Worm (Caenorhabditis elegans) whole organism, midembryonic: ENCODE measurements around the gene set-3.

Source experiments
- T22C8.4 ChIP-seq: fragments of 200-800 bp; sonication (Bioruptor generic); IDR thresholded peaks from 2 replicates; pipeline ENCODE4 v1.3.6; 2022; ENCODE audit warnings: missing genetic modification characterization, missing compliant biosample characterization
- cog-1 ChIP-seq: sonication (generic microtip); optimal IDR thresholded peaks from 2 replicates; lab custom pipeline; 2016; ENCODE audit warnings: missing genetic modification characterization, missing compliant biosample characterization
- flt-1 ChIP-seq: fragments of 200-800 bp; sonication (Bioruptor generic); IDR thresholded peaks from 2 replicates; pipeline ENCODE4 v1.3.6; 2022; ENCODE audit warnings: missing genetic modification characterization, missing compliant biosample characterization
- klf-2 ChIP-seq: fragments of 200-800 bp; sonication (Bioruptor generic); conservative IDR thresholded peaks from 2 replicates; pipeline ENCODE4 v1.3.6; 2022; ENCODE audit warnings: missing genetic modification reagents, missing genetic modification characterization, missing compliant biosample characterization
- med-1 ChIP-seq: sonication (generic microtip); optimal IDR thresholded peaks from 2 replicates; lab custom pipeline; 2017; ENCODE audit warnings: missing genetic modification characterization, mild to moderate bottlenecking, missing compliant biosample characterization, antibody characterized with exemption, missing genetic modification reagents; ENCODE audit not compliant: insufficient read depth
- ref-1 ChIP-seq: fragments of 200-800 bp; sonication (Bioruptor generic); conservative IDR thresholded peaks from 2 replicates; pipeline ENCODE4 v1.3.6; 2022; ENCODE audit warnings: missing genetic modification reagents, missing genetic modification characterization, missing compliant biosample characterization
- tab-1 ChIP-seq: fragments of 200-800 bp; sonication (Bioruptor generic); IDR thresholded peaks from 2 replicates; pipeline ENCODE4 v1.3.6; 2022; ENCODE audit warnings: missing genetic modification characterization, missing compliant biosample characterization
- ztf-23 ChIP-seq: fragments of 200-800 bp; sonication (Bioruptor generic); IDR thresholded peaks from 2 replicates; pipeline ENCODE4 v1.3.6; 2022; ENCODE audit warnings: missing genetic modification reagents, missing genetic modification characterization, missing compliant biosample characterization
- ztf-29 ChIP-seq: fragments of 200-800 bp; sonication (Bioruptor generic); IDR thresholded peaks from 2 replicates; pipeline ENCODE4 v1.3.6; 2022; ENCODE audit warnings: missing genetic modification reagents, missing genetic modification characterization, missing compliant biosample characterization

The set-3 gene

ce11 chrIII:9655802-9656201, 38.6 kb downstream of the set-3 start, which contains the start of gene C15H7.4:
C15H7.4 (minus strand) TSS chrIII:9655902.
- no peak for TF ChIP-seq ref-1
- no peak for TF ChIP-seq med-1 (GFP tag; lab: Kevin White, UChicago)
- TF ChIP-seq tab-1 (GFP tag; lab: Robert Waterston, UW), result no peak
- TF ChIP-seq cog-1 (tag; lab: Kevin White, UChicago), result no peak
- TF ChIP-seq klf-2 (GFP tag; lab: Robert Waterston, UW), result no peak
- TF ChIP-seq ztf-29 (GFP tag; lab: Robert Waterston, UW), result no peak
- no peak for TF ChIP-seq T22C8.4
- no peak for TF ChIP-seq flt-1 (GFP tag; lab: Robert Waterston, UW)
- no peak for TF ChIP-seq ztf-23 (GFP tag; lab: Robert Waterston, UW)

DNA sequence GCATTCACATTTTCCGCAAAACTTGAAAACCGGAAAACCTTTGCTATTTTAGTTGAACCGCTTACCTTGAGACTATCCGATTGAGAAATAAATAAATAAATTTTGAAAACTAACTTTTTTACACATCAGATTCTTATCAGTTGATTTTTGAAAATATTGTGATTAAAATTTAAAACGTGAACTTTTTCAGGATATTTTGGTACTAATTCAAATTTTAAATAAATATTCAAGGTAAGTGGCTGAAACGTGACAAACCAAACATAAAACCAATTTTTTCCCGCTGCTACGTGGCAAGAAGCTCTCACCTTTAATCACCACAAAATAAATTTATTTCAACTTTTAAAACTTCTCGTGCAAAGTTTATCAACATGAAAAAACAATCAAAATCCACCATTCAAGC, 42.5 kb downstream of the set-3 start, which contains the start of gene C15H7.3:
C15H7.3 (minus strand) TSS at position 101 of the 400 bp plus-strand sequence.
- TF ChIP-seq flt-1 (GFP tag; lab: Robert Waterston, UW) (no peak), tab-1 (GFP tag; lab: Robert Waterston, UW) (no peak), ref-1 (no peak), T22C8.4 (no peak), cog-1 (tag; lab: Kevin White, UChicago) (no peak)

ce11 chrIII:9646440-9647021, 47.8 kb downstream of the set-3 start:
- TF ChIP-seq ztf-23 (GFP tag; lab: Robert Waterston, UW), result no peak
- no peak for TF ChIP-seq med-1 (GFP tag; lab: Kevin White, UChicago)
- no peak for TF ChIP-seq ref-1
- TF ChIP-seq klf-2 (GFP tag; lab: Robert Waterston, UW), result no peak
- no peak for TF ChIP-seq ztf-29 (GFP tag; lab: Robert Waterston, UW)
- no peak for TF ChIP-seq cog-1 (tag; lab: Kevin White, UChicago)
- TF ChIP-seq T22C8.4, result no peak
- TF ChIP-seq flt-1 (GFP tag; lab: Robert Waterston, UW), result no peak
- no peak for TF ChIP-seq tab-1 (GFP tag; lab: Robert Waterston, UW)

ce11 chrIII:9645099-9645498, 49.3 kb downstream of the set-3 start:
- TF ChIP-seq T22C8.4 (no peak), cog-1 (tag; lab: Kevin White, UChicago) (no peak), ztf-23 (GFP tag; lab: Robert Waterston, UW) (no peak)

ce11 chrIII:9642110-9642509, 52.3 kb downstream of the set-3 start:
- TF ChIP-seq flt-1 (GFP tag; lab: Robert Waterston, UW) (no peak), ref-1 (no peak), cog-1 (tag; lab: Kevin White, UChicago) (no peak), ztf-29 (GFP tag; lab: Robert Waterston, UW) (no peak), ztf-23 (GFP tag; lab: Robert Waterston, UW) (no peak), tab-1 (GFP tag; lab: Robert Waterston, UW) (no peak), med-1 (GFP tag; lab: Kevin White, UChicago) (no peak), T22C8.4 (no peak), klf-2 (GFP tag; lab: Robert Waterston, UW) (no peak)
